In genomic region chrX:16377903-16378302, ce11 we compare ENCODE assay signal across 5 worm cellular contexts.
TF ChIP-seq lines count a peak whose summit lies in the region.

No protein-coding gene starts in this region.

TF ChIP-seq in whole organism, L1 larva, 84 proteins besides CTCF, POLR2A, EP300 and RAD21 (continues in another document):
- TF ChIP-seq xbp-1 (tag; optimal IDR thresholded peaks at IDR 0.05; lab: Kevin White, UChicago) (peak; percentile 25), ztf-11 (tag; optimal IDR thresholded peaks at IDR 0.05; lab: Kevin White, UChicago) (no peak), lin-14 (GFP tag; optimal IDR thresholded peaks at IDR 0.05; lab: Kevin White, UChicago) (peak; percentile 62), lin-35 (GFP tag; optimal IDR thresholded peaks at IDR 0.05; lab: Kevin White, UChicago) (peak in 1 of 2 experiments; percentile 64), hpl-2 (GFP tag; optimal IDR thresholded peaks at IDR 0.05; lab: Kevin White, UChicago) (no peak), nhr-237 (tag; optimal IDR thresholded peaks at IDR 0.05; lab: Kevin White, UChicago) (no peak), lin-13 (GFP tag; optimal IDR thresholded peaks at IDR 0.05; lab: Kevin White, UChicago) (no peak), nhr-76 (tag; optimal IDR thresholded peaks at IDR 0.05; lab: Kevin White, UChicago) (no peak), pag-3 (tag; optimal IDR thresholded peaks at IDR 0.05; lab: Kevin White, UChicago; ENCODE audit: borderline replicate concordance, insufficient read depth) (no peak), vab-15 (tag; optimal IDR thresholded peaks at IDR 0.05; lab: Kevin White, UChicago) (no peak), zag-1 (tag; optimal IDR thresholded peaks at IDR 0.05; lab: Kevin White, UChicago) (no peak), lin-39 (tag; optimal IDR thresholded peaks at IDR 0.05; lab: Kevin White, UChicago) (no peak), ztf-4 (tag; optimal IDR thresholded peaks at IDR 0.05; lab: Kevin White, UChicago) (no peak), isw-1 (GFP tag; IDR thresholded peaks at IDR 0.05; lab: Robert Waterston, UW) (no peak), C04F5.9 (tag; optimal IDR thresholded peaks at IDR 0.05; lab: Kevin White, UChicago) (no peak), nhr-28 (tag; optimal IDR thresholded peaks at IDR 0.05; lab: Kevin White, UChicago) (no peak), C34B4.2 (tag; optimal IDR thresholded peaks at IDR 0.05; lab: Kevin White, UChicago) (no peak), nhr-12 (tag; optimal IDR thresholded peaks at IDR 0.05; lab: Kevin White, UChicago) (no peak), unc-30 (tag; optimal IDR thresholded peaks at IDR 0.05; lab: Kevin White, UChicago) (no peak)

TF ChIP-seq in whole organism, L3 larva, 47 proteins besides CTCF, POLR2A, EP300 and RAD21 (continues in another document):
- TF ChIP-seq nhr-67 (tag; optimal IDR thresholded peaks at IDR 0.05; lab: Kevin White, UChicago) (no peak), ztf-4 (tag; optimal IDR thresholded peaks at IDR 0.05; lab: Kevin White, UChicago) (no peak), ceh-82 (tag; optimal IDR thresholded peaks at IDR 0.05; lab: Kevin White, UChicago) (no peak), nhr-237 (tag; optimal IDR thresholded peaks at IDR 0.05; lab: Kevin White, UChicago) (no peak), ama-1 (optimal IDR thresholded peaks at IDR 0.05; lab: Kevin White, UChicago) (no peak), elt-2 (tag; optimal IDR thresholded peaks at IDR 0.05; lab: Kevin White, UChicago) (peak; percentile 96), fos-1 (tag; optimal IDR thresholded peaks at IDR 0.05; lab: Kevin White, UChicago) (no peak), unc-39 (tag; optimal IDR thresholded peaks at IDR 0.05; lab: Kevin White, UChicago) (no peak), nhr-76 (tag; optimal IDR thresholded peaks at IDR 0.05; lab: Kevin White, UChicago) (no peak), eor-1 (tag; optimal IDR thresholded peaks at IDR 0.05; lab: Kevin White, UChicago) (no peak), lsy-12 (tag; optimal IDR thresholded peaks at IDR 0.05; lab: Kevin White, UChicago) (peak; percentile 14), mml-1 (tag; optimal IDR thresholded peaks at IDR 0.05; lab: Kevin White, UChicago) (no peak), lin-15B (tag; optimal IDR thresholded peaks at IDR 0.05; lab: Kevin White, UChicago) (no peak), pqm-1 (tag; optimal IDR thresholded peaks at IDR 0.05; lab: Kevin White, UChicago) (peak; percentile 74), ZK546.5 (tag; optimal IDR thresholded peaks at IDR 0.05; lab: Kevin White, UChicago) (no peak), sea-2 (GFP tag; optimal IDR thresholded peaks at IDR 0.05; lab: Kevin White, UChicago) (no peak), elt-3 (tag; optimal IDR thresholded peaks at IDR 0.05; lab: Kevin White, UChicago) (peak in 2 of 3 experiments; percentile 65 to 79), nhr-12 (tag; optimal IDR thresholded peaks at IDR 0.05; lab: Kevin White, UChicago) (no peak), nhr-11 (tag; optimal IDR thresholded peaks at IDR 0.05; lab: Kevin White, UChicago) (no peak), fkh-2 (tag; optimal IDR thresholded peaks at IDR 0.05; lab: Kevin White, UChicago) (no peak)

TF ChIP-seq in whole organism, early embryonic, 17 proteins besides CTCF, POLR2A, EP300 and RAD21:
- peak; percentile 52 for TF ChIP-seq pes-1 (GFP tag; IDR thresholded peaks at IDR 0.05; lab: Robert Waterston, UW)
- no peak for TF ChIP-seq tbx-37 (GFP tag; conservative IDR thresholded peaks at IDR 0.05; lab: Robert Waterston, UW)
- TF ChIP-seq hnd-1 (tag; optimal IDR thresholded peaks at IDR 0.05; lab: Kevin White, UChicago) = peak; percentile 20
- TF ChIP-seq aly-1 (tag; optimal IDR thresholded peaks at IDR 0.05; lab: Kevin White, UChicago) = peak; percentile 17
- TF ChIP-seq F13C5.2 (tag; optimal IDR thresholded peaks at IDR 0.05; lab: Kevin White, UChicago) = no peak
- no peak for TF ChIP-seq ets-7 (tag; optimal IDR thresholded peaks at IDR 0.05; lab: Kevin White, UChicago)
- no peak for TF ChIP-seq ceh-13 (GFP tag; optimal IDR thresholded peaks at IDR 0.05; lab: Kevin White, UChicago)
- TF ChIP-seq sea-1 (GFP tag; conservative IDR thresholded peaks at IDR 0.05; lab: Robert Waterston, UW) = peak; percentile 41; the same call in 1 of the 2 replicates
- peak; percentile 47; the same call in 1 of the 2 replicates for TF ChIP-seq tbx-11 (GFP tag; IDR thresholded peaks at IDR 0.05; lab: Robert Waterston, UW)
- 0 out of 2 replicates have a peak, but pooled peaks have one; percentile 23 for TF ChIP-seq scrt-1 (GFP tag; IDR thresholded peaks at IDR 0.05; lab: Robert Waterston, UW)
- peak; percentile 34; the same call in 1 of the 2 replicates for TF ChIP-seq flt-1 (GFP tag; IDR thresholded peaks at IDR 0.05; lab: Robert Waterston, UW)

TF ChIP-seq in whole organism, midembryonic, 9 proteins besides CTCF, POLR2A, EP300 and RAD21:
- TF ChIP-seq ztf-23 (GFP tag; IDR thresholded peaks at IDR 0.05; lab: Robert Waterston, UW) (peak; percentile 61; the same call in 1 of the 2 replicates), klf-2 (GFP tag; conservative IDR thresholded peaks at IDR 0.05; lab: Robert Waterston, UW) (no peak), tab-1 (GFP tag; IDR thresholded peaks at IDR 0.05; lab: Robert Waterston, UW) (peak; percentile 64), med-1 (GFP tag; optimal IDR thresholded peaks at IDR 0.05; lab: Kevin White, UChicago; ENCODE audit: insufficient read depth) (no peak), cog-1 (tag; optimal IDR thresholded peaks at IDR 0.05; lab: Kevin White, UChicago) (peak; percentile 12), flt-1 (GFP tag; IDR thresholded peaks at IDR 0.05; lab: Robert Waterston, UW) (peak; percentile 81), ref-1 (GFP tag; conservative IDR thresholded peaks at IDR 0.05; lab: Robert Waterston, UW) (peak; percentile 8; the same call in 1 of the 2 replicates), ztf-29 (GFP tag; IDR thresholded peaks at IDR 0.05; lab: Robert Waterston, UW) (no peak), T22C8.4 (GFP tag; IDR thresholded peaks at IDR 0.05; lab: Robert Waterston, UW) (no peak)
TF ChIP-seq in whole organism, midembryonic: peak in this region for 5.

TF ChIP-seq in whole organism, young adult, 124 proteins besides CTCF, POLR2A, EP300 and RAD21 (continues in another document):
- TF ChIP-seq snpc-4 (GFP tag; optimal IDR thresholded peaks at IDR 0.05; lab: Kevin White, UChicago) (peak; percentile 80), snpc-4 (tag; optimal IDR thresholded peaks at IDR 0.05; lab: Kevin White, UChicago) (peak; percentile 32 to 82 (median 48)), T26A5.8 (tag; optimal IDR thresholded peaks at IDR 0.05; lab: Kevin White, UChicago) (no peak), D2030.7 (GFP tag; IDR thresholded peaks at IDR 0.05; lab: Robert Waterston, UW) (peak; percentile 58; the same call in 1 of the 2 replicates), hlh-12 (tag; optimal IDR thresholded peaks at IDR 0.05; lab: Kevin White, UChicago) (peak; percentile 66), let-526 (GFP tag; IDR thresholded peaks at IDR 0.05; lab: Robert Waterston, UW) (no peak), K11D2.4 (GFP tag; IDR thresholded peaks at IDR 0.05; lab: Robert Waterston, UW) (no peak), aptf-3 (GFP tag; IDR thresholded peaks at IDR 0.05; lab: Robert Waterston, UW) (no peak), bed-1 (GFP tag; IDR thresholded peaks at IDR 0.05; lab: Robert Waterston, UW) (no peak), chd-7 (tag; optimal IDR thresholded peaks at IDR 0.05; lab: Kevin White, UChicago) (peak; percentile 56), snpc-3.4 (tag; optimal IDR thresholded peaks at IDR 0.05; lab: Kevin White, UChicago) (peak; percentile 82), attf-6 (GFP tag; IDR thresholded peaks at IDR 0.05; lab: Robert Waterston, UW) (peak; percentile 64; the same call in 1 of the 2 replicates), F22D6.2 (tag; optimal IDR thresholded peaks at IDR 0.05; lab: Kevin White, UChicago) (no peak), tbx-9 (tag; optimal IDR thresholded peaks at IDR 0.05; lab: Kevin White, UChicago; ENCODE audit: borderline replicate concordance) (no peak), B0336.3 (GFP tag; IDR thresholded peaks at IDR 0.05; lab: Robert Waterston, UW) (peak; percentile 77), ama-1 (optimal IDR thresholded peaks at IDR 0.05; lab: Kevin White, UChicago) (no peak), ama-1 (GFP tag; optimal IDR thresholded peaks at IDR 0.05; lab: Kevin White, UChicago) (peak in 1 of 2 experiments; percentile 73), Y95B8A.8 (GFP tag; IDR thresholded peaks at IDR 0.05; lab: Robert Waterston, UW) (no peak), ZK185.1 (tag; optimal IDR thresholded peaks at IDR 0.05; lab: Kevin White, UChicago; ENCODE audit: poor library complexity, severe bottlenecking) (peak; percentile 87), efl-1 (GFP tag; optimal IDR thresholded peaks at IDR 0.05; lab: Kevin White, UChicago) (no peak), dox-1 (GFP tag; IDR thresholded peaks at IDR 0.05; lab: Robert Waterston, UW) (peak; percentile 87; the same call in 1 of the 2 replicates), F37B4.10 (GFP tag; IDR thresholded peaks at IDR 0.05; lab: Robert Waterston, UW) (no peak), ztf-22 (GFP tag; optimal IDR thresholded peaks at IDR 0.05; lab: Kevin White, UChicago) (peak; percentile 36), ceh-58 (GFP tag; IDR thresholded peaks at IDR 0.05; lab: Robert Waterston, UW) (no peak), F33H1.4 (GFP tag; IDR thresholded peaks at IDR 0.05; lab: Robert Waterston, UW) (no peak), hrde-1 (tag; optimal IDR thresholded peaks at IDR 0.05; lab: Kevin White, UChicago; ENCODE audit: borderline replicate concordance) (peak; percentile 42), ztf-25 (GFP tag; IDR thresholded peaks at IDR 0.05; lab: Robert Waterston, UW) (peak; percentile 57; the same call in 1 of the 2 replicates), fkh-3 (tag; optimal IDR thresholded peaks at IDR 0.05; lab: Kevin White, UChicago) (no peak), mcd-1 (GFP tag; IDR thresholded peaks at IDR 0.05; lab: Robert Waterston, UW) (peak; percentile 32; the same call in 1 of the 2 replicates), K12H6.12 (tag; optimal IDR thresholded peaks at IDR 0.05; lab: Kevin White, UChicago) (no peak), ets-4 (GFP tag; optimal IDR thresholded peaks at IDR 0.05; lab: Kevin White, UChicago) (peak; percentile 49), Y67H2A.10 (GFP tag; conservative IDR thresholded peaks at IDR 0.05; lab: Robert Waterston, UW) (no peak), ceh-40 (GFP tag; IDR thresholded peaks at IDR 0.05; lab: Robert Waterston, UW) (0 out of 2 replicates have a peak, but pooled peaks have one; percentile 13), egl-44 (GFP tag; IDR thresholded peaks at IDR 0.05; lab: Robert Waterston, UW) (0 out of 2 replicates have a peak, but pooled peaks have one; percentile 38), lin-26 (GFP tag; IDR thresholded peaks at IDR 0.05; lab: Robert Waterston, UW) (peak; percentile 85), rec-8 (tag; optimal IDR thresholded peaks at IDR 0.05; lab: Kevin White, UChicago) (peak; percentile 34 to 62), Y79H2A.3 (GFP tag; conservative IDR thresholded peaks at IDR 0.05; lab: Robert Waterston, UW) (no peak), F57C9.4 (tag; optimal IDR thresholded peaks at IDR 0.05; lab: Kevin White, UChicago) (no peak), ztf-6 (GFP tag; IDR thresholded peaks at IDR 0.05; lab: Robert Waterston, UW) (no peak)

Comparison
In these comparisons a context has a peak if more than half of its experiments do, and no peak if none do; other contexts are left out.
1. Of the 8 proteins assayed by ChIP-seq in both whole organism, young adult and whole organism, L1 larva: peak only in whole organism, young adult: snpc-4, unc-130 and unc-62; only in whole organism, L1 larva: none; in both: nhr-90; in neither: 1; mixed calls (peak in some experiments, not most) for 3.